Worm (Caenorhabditis elegans) whole organism, L1 larva: ENCODE results near the gene Y46E12A.3.

ENCODE experiments used
- C04F5.9 ChIP-seq: sonication (generic microtip); optimal IDR thresholded peaks from 2 replicates; lab custom pipeline; 2016; ENCODE audit warnings: missing genetic modification characterization, missing compliant biosample characterization
- ceh-63 ChIP-seq: fragments of 200-800 bp; sonication (Bioruptor generic); optimal IDR thresholded peaks from 2 replicates; lab custom pipeline; 2018; ENCODE audit warnings: mild to moderate bottlenecking, missing genetic modification characterization, missing compliant biosample characterization
- dpl-1 ChIP-seq, 3 experiments: fragments of 150-350 bp in 2 of 3; sonication (generic microtip) in 1 of 3; optimal IDR thresholded peaks; 2 replicates each; lab custom pipeline; 2014 to 2017; ENCODE audit warnings: missing biosample characterization in 3 of 3, missing genetic modification characterization in 3 of 3, missing genetic modification reagents in 3 of 3
- fkh-10 ChIP-seq: sonication (generic microtip); optimal IDR thresholded peaks from 2 replicates; lab custom pipeline; 2017; ENCODE audit warnings: missing biosample characterization, missing genetic modification reagents, missing genetic modification characterization
- fkh-8 ChIP-seq: sonication (generic microtip); optimal IDR thresholded peaks from 2 replicates; lab custom pipeline; 2016; ENCODE audit warnings: mild to moderate bottlenecking, missing genetic modification characterization, missing compliant biosample characterization
- lin-13 ChIP-seq: fragments of 150-350 bp; optimal IDR thresholded peaks from 2 replicates; lab custom pipeline; 2014; ENCODE audit warnings: missing biosample characterization, missing genetic modification reagents, missing genetic modification characterization
- mep-1 ChIP-seq: fragments of 150-350 bp; optimal IDR thresholded peaks from 2 replicates; lab custom pipeline; 2014; ENCODE audit warnings: missing biosample characterization, missing genetic modification characterization
- skn-1 ChIP-seq: fragments of 150-350 bp; optimal IDR thresholded peaks from 2 replicates; lab custom pipeline; 2014; ENCODE audit warnings: missing biosample characterization, missing genetic modification characterization
- snpc-4 ChIP-seq: fragments of 150-350 bp; optimal IDR thresholded peaks from 2 replicates; lab custom pipeline; 2014; ENCODE audit warnings: missing biosample characterization, missing genetic modification characterization
- vab-15 ChIP-seq: sonication (generic microtip); optimal IDR thresholded peaks from 2 replicates; lab custom pipeline; 2017; ENCODE audit warnings: missing genotype, mild to moderate bottlenecking, missing genetic modification characterization, missing compliant biosample characterization

ce11 chrIII:1733412-1733811 lies 21.3 kb downstream of the Y46E12A.3 start:
- TF ChIP-seq snpc-4 (tag; lab: Kevin White, UChicago) (no peak), dpl-1 (GFP tag; optimal IDR thresholded peaks at IDR 0.05; lab: Kevin White, UChicago) (no peak), fkh-8 (no peak), fkh-10 (GFP tag; lab: Kevin White, UChicago) (peak; percentile 47), C04F5.9 (tag; lab: Kevin White, UChicago) (no peak), skn-1 (tag; lab: Kevin White, UChicago) (no peak), ceh-63 (GFP tag; lab: Kevin White, UChicago) (no peak), vab-15 (tag; lab: Kevin White, UChicago) (no peak), mep-1 (no peak), lin-13 (GFP tag; lab: Kevin White, UChicago) (no peak)
